Fruit fly (Drosophila melanogaster) whole organism, embryonic: ENCODE data around the gene CG6345.
A peak's percentile ranks its signal among the peaks of the same experiment; 100 is the strongest.

Experiments
- Atf6 ChIP-seq: fragments of 200-800 bp; sonication (Bioruptor generic); IDR thresholded peaks from 2 replicates; pipeline ENCODE4 v1.3.6; 2022; ENCODE audit warnings: missing biosample characterization, missing genetic modification characterization
- CG10959 ChIP-seq: fragments of 200-800 bp; sonication (Bioruptor generic); IDR thresholded peaks from 2 replicates; pipeline ENCODE4 v1.3.6; 2022; ENCODE audit warnings: missing biosample characterization, missing genetic modification characterization
- CG11093 ChIP-seq: fragments of 200-800 bp; sonication (Bioruptor generic); IDR thresholded peaks from 3 replicates; pipeline ENCODE4 v1.3.6; 2022; ENCODE audit warnings: missing biosample characterization, missing genetic modification characterization
- CG11504 ChIP-seq: fragments of 200-800 bp; sonication (Bioruptor generic); optimal IDR thresholded peaks from 3 replicates; lab custom pipeline; 2019; ENCODE audit warnings: missing biosample characterization, mild to moderate bottlenecking, missing genetic modification characterization, moderate library complexity
- CG12236 ChIP-seq: fragments of 200-800 bp; sonication (Bioruptor generic); optimal IDR thresholded peaks from 2 replicates; lab custom pipeline; 2016; ENCODE audit warnings: missing biosample characterization, missing genetic modification characterization
- CG13894 ChIP-seq: fragments of 200-800 bp; sonication (Bioruptor generic); optimal IDR thresholded peaks from 3 replicates; lab custom pipeline; 2018; ENCODE audit warnings: missing biosample characterization, mild to moderate bottlenecking, missing genetic modification characterization, moderate library complexity
- CG14050 ChIP-seq: fragments of 200-800 bp; sonication (Bioruptor generic); IDR thresholded peaks from 3 replicates; pipeline ENCODE4 v1.3.6; 2022; ENCODE audit warnings: missing biosample characterization, missing genetic modification characterization
- CG1603 ChIP-seq: fragments of 200-800 bp; sonication (Bioruptor generic); optimal IDR thresholded peaks from 2 replicates; lab custom pipeline; 2019; ENCODE audit warnings: missing biosample characterization, mild to moderate bottlenecking, missing genetic modification characterization, moderate library complexity
- CG16779 ChIP-seq: fragments of 200-800 bp; sonication (Bioruptor generic); IDR thresholded peaks from 2 replicates; pipeline ENCODE4 v1.3.6; 2022; ENCODE audit warnings: missing biosample characterization, missing genetic modification characterization
- CG17829 ChIP-seq: fragments of 200-800 bp; optimal IDR thresholded peaks from 2 replicates; lab custom pipeline; 2019; ENCODE audit warnings: missing biosample characterization, mild to moderate bottlenecking, missing genetic modification characterization, moderate library complexity
- CG18764 ChIP-seq: fragments of 200-800 bp; sonication (Bioruptor generic); optimal IDR thresholded peaks from 3 replicates; lab custom pipeline; 2016; ENCODE audit warnings: missing biosample characterization, missing genetic modification characterization
- CG2199 ChIP-seq: fragments of 200-800 bp; sonication (Bioruptor generic); IDR thresholded peaks from 3 replicates; pipeline ENCODE4 v1.3.6; 2022; ENCODE audit warnings: missing biosample characterization, missing genetic modification characterization
- CG31365 ChIP-seq: fragments of 200-800 bp; sonication (Bioruptor generic); optimal IDR thresholded peaks from 2 replicates; lab custom pipeline; 2018; ENCODE audit warnings: missing biosample characterization, mild to moderate bottlenecking, missing genetic modification characterization
- CG34376 ChIP-seq: fragments of 200-800 bp; sonication (Bioruptor generic); optimal IDR thresholded peaks from 2 replicates; lab custom pipeline; 2018; ENCODE audit warnings: missing biosample characterization, mild to moderate bottlenecking, missing genetic modification characterization
- CG5180 ChIP-seq: fragments of 200-800 bp; sonication (Bioruptor generic); optimal IDR thresholded peaks from 3 replicates; lab custom pipeline; 2017; ENCODE audit warnings: missing biosample characterization, missing genetic modification characterization, mild to moderate bottlenecking, moderate library complexity, missing genetic modification reagents
- CG6791 ChIP-seq: fragments of 200-800 bp; sonication (Bioruptor generic); IDR thresholded peaks from 3 replicates; pipeline ENCODE4 v1.3.6; 2022; ENCODE audit warnings: missing biosample characterization, missing genetic modification characterization; ENCODE audit not compliant: partially characterized antibody
- CG7556 ChIP-seq: fragments of 200-800 bp; sonication (Bioruptor generic); optimal IDR thresholded peaks from 2 replicates; lab custom pipeline; 2017; ENCODE audit warnings: missing biosample characterization, mild to moderate bottlenecking, missing genetic modification characterization
- CG7987 ChIP-seq: fragments of 200-800 bp; sonication (Bioruptor generic); optimal IDR thresholded peaks from 2 replicates; lab custom pipeline; 2018; ENCODE audit warnings: missing biosample characterization, mild to moderate bottlenecking, missing genetic modification characterization, moderate library complexity
- CG8290 ChIP-seq, 3 experiments: fragments of 200-800 bp; sonication (Bioruptor generic); optimal IDR thresholded peaks; 2 replicates each; lab custom pipeline; 2016 to 2019; ENCODE audit warnings: missing biosample characterization in 3 of 3, missing genetic modification characterization in 3 of 3, mild to moderate bottlenecking in 2 of 3, moderate library complexity in 1 of 3
- CG8359 ChIP-seq: fragments of 200-800 bp; sonication (Bioruptor generic); optimal IDR thresholded peaks from 2 replicates; lab custom pipeline; 2017; ENCODE audit warnings: missing biosample characterization, mild to moderate bottlenecking, missing genetic modification characterization, borderline replicate concordance
- CG9437 ChIP-seq: fragments of 200-800 bp; sonication (Bioruptor generic); optimal IDR thresholded peaks from 2 replicates; lab custom pipeline; 2018; ENCODE audit warnings: missing biosample characterization, mild to moderate bottlenecking, missing genetic modification characterization
- CG9932 ChIP-seq: fragments of 200-800 bp; sonication (Bioruptor generic); IDR thresholded peaks from 2 replicates; pipeline ENCODE4 v1.3.6; 2022; ENCODE audit warnings: missing biosample characterization, missing genetic modification characterization
- Gug ChIP-seq: fragments of 200-800 bp; sonication (Bioruptor generic); IDR thresholded peaks from 4 replicates; pipeline ENCODE4 v1.3.6; 2022; ENCODE audit warnings: missing biosample characterization, missing genetic modification characterization
- HLH3B ChIP-seq: fragments of 200-800 bp; sonication (Bioruptor generic); IDR thresholded peaks from 2 replicates; pipeline ENCODE4 v1.3.6; 2022; ENCODE audit warnings: missing biosample characterization, missing genetic modification characterization
- HLHmδ ChIP-seq: fragments of 200-800 bp; sonication (Bioruptor generic); optimal IDR thresholded peaks from 2 replicates; lab custom pipeline; 2018; ENCODE audit warnings: missing biosample characterization, mild to moderate bottlenecking, missing genetic modification characterization, moderate library complexity
- Hr78 ChIP-seq, 2 experiments: fragments of 200-800 bp in 1 of 2; fragments of >200 bp in 1 of 2; sonication (Bioruptor generic) in 1 of 2; optimal IDR thresholded peaks; 2 replicates each; lab custom pipeline; 2017 to 2019; ENCODE audit warnings: missing biosample characterization in 2 of 2, missing genetic modification characterization in 2 of 2, mild to moderate bottlenecking in 1 of 2, moderate library complexity in 1 of 2
- Meics ChIP-seq: fragments of 200-800 bp; sonication (Bioruptor generic); optimal IDR thresholded peaks from 2 replicates; lab custom pipeline; 2017; ENCODE audit warnings: missing biosample characterization, mild to moderate bottlenecking, missing genetic modification characterization
- Nf-YB ChIP-seq: fragments of 200-800 bp; sonication (Bioruptor generic); optimal IDR thresholded peaks from 3 replicates; lab custom pipeline; 2019; ENCODE audit warnings: missing biosample characterization, mild to moderate bottlenecking, missing genetic modification characterization, moderate library complexity
- Pdp1 ChIP-seq, 2 experiments: fragments of 200-800 bp; sonication (Bioruptor generic); optimal IDR thresholded peaks; 3 replicates each; lab custom pipeline; 2016; ENCODE audit warnings: missing biosample characterization in 2 of 2, missing genetic modification characterization in 2 of 2, mild to moderate bottlenecking in 1 of 2, moderate library complexity in 1 of 2
- amos ChIP-seq: fragments of 200-800 bp; sonication (Bioruptor generic); IDR thresholded peaks from 2 replicates; pipeline ENCODE4 v1.3.6; 2022; ENCODE audit warnings: missing biosample characterization, missing genetic modification characterization; ENCODE audit not compliant: partially characterized antibody
- cg ChIP-seq: fragments of 200-800 bp; sonication (Bioruptor generic); optimal IDR thresholded peaks from 3 replicates; lab custom pipeline; 2019; ENCODE audit warnings: missing biosample characterization, mild to moderate bottlenecking, missing genetic modification characterization, moderate library complexity
- ci ChIP-seq: fragments of 200-800 bp; sonication (Bioruptor generic); IDR thresholded peaks from 3 replicates; pipeline ENCODE4 v1.3.6; 2022; ENCODE audit warnings: missing biosample characterization, missing genetic modification characterization
- crol ChIP-seq: fragments of 200-800 bp; sonication (Bioruptor generic); IDR thresholded peaks from 2 replicates; pipeline ENCODE4 v1.3.6; 2022; ENCODE audit warnings: missing biosample characterization, missing genetic modification characterization
- cwo ChIP-seq: fragments of 200-800 bp; sonication (Bioruptor generic); optimal IDR thresholded peaks from 3 replicates; lab custom pipeline; 2017; ENCODE audit warnings: missing biosample characterization, missing genetic modification characterization, mild to moderate bottlenecking, moderate library complexity, missing genetic modification reagents
- dan ChIP-seq: fragments of 200-800 bp; sonication (Bioruptor generic); IDR thresholded peaks from 2 replicates; pipeline ENCODE4 v1.3.6; 2022; ENCODE audit warnings: missing biosample characterization, missing genetic modification characterization
- danr ChIP-seq: fragments of 200-800 bp; sonication (Bioruptor generic); IDR thresholded peaks from 2 replicates; pipeline ENCODE4 v1.3.6; 2022; ENCODE audit warnings: missing biosample characterization, missing genetic modification characterization
- eve ChIP-seq, 2 experiments: fragments of >200 bp; optimal IDR thresholded peaks; 2 replicates each; lab custom pipeline; 2017; ENCODE audit warnings: missing biosample characterization in 2 of 2, missing genetic modification characterization in 2 of 2
- gem ChIP-seq: fragments of 200-800 bp; sonication (Bioruptor generic); optimal IDR thresholded peaks from 2 replicates; lab custom pipeline; 2019; ENCODE audit warnings: missing biosample characterization, mild to moderate bottlenecking, missing genetic modification characterization, moderate library complexity
- gfzf ChIP-seq: fragments of 200-800 bp; sonication (Bioruptor generic); optimal IDR thresholded peaks from 2 replicates; lab custom pipeline; 2016; ENCODE audit warnings: missing biosample characterization, mild to moderate bottlenecking, missing genetic modification characterization, moderate library complexity
- kni ChIP-seq: fragments of 200-800 bp; sonication (Bioruptor generic); optimal IDR thresholded peaks from 3 replicates; lab custom pipeline; 2017; ENCODE audit warnings: mild to moderate bottlenecking, missing biosample characterization, missing genetic modification reagents, missing genetic modification characterization
- nerfin-2 ChIP-seq: fragments of 200-800 bp; sonication (Bioruptor generic); IDR thresholded peaks from 2 replicates; pipeline ENCODE4 v1.3.6; 2022; ENCODE audit warnings: missing biosample characterization, missing genetic modification characterization; ENCODE audit not compliant: partially characterized antibody
- oc ChIP-seq: fragments of 200-800 bp; sonication (Bioruptor generic); optimal IDR thresholded peaks from 2 replicates; lab custom pipeline; 2018; ENCODE audit warnings: missing biosample characterization, mild to moderate bottlenecking, missing genetic modification characterization, moderate library complexity
- pho ChIP-seq: fragments of 200-800 bp; sonication (Bioruptor generic); optimal IDR thresholded peaks from 2 replicates; lab custom pipeline; 2016; ENCODE audit warnings: missing biosample characterization, missing genetic modification characterization
- psq ChIP-seq: fragments of 200-800 bp; sonication (Bioruptor generic); optimal IDR thresholded peaks from 2 replicates; lab custom pipeline; 2017; ENCODE audit warnings: missing biosample characterization, missing genetic modification characterization
- sens ChIP-seq: fragments of 200-800 bp; sonication (Bioruptor generic); peaks from one replicate; lab custom pipeline; 2016; ENCODE audit warnings: missing biosample characterization, missing genetic modification characterization
- stwl ChIP-seq: fragments of 200-800 bp; sonication (Bioruptor generic); optimal IDR thresholded peaks from 3 replicates; lab custom pipeline; 2018; ENCODE audit warnings: missing biosample characterization, mild to moderate bottlenecking, missing genetic modification characterization, moderate library complexity
- vnd ChIP-seq: fragments of 200-800 bp; sonication (Bioruptor generic); IDR thresholded peaks from 3 replicates; pipeline ENCODE4 v1.3.6; 2022; ENCODE audit warnings: missing biosample characterization, missing genetic modification characterization; ENCODE audit not compliant: partially characterized antibody

CG6345 gene

dm6 chr3R:10379409-10379808, 36.4 kb downstream of the CG6345 start:
- TF ChIP-seq CG8290 (GFP tag; optimal IDR thresholded peaks at IDR 0.05; lab: Kevin White, UChicago) (no peak), CG8290 (tag; optimal IDR thresholded peaks at IDR 0.05; lab: Kevin White, UChicago) (peak in 1 of 2 experiments; percentile 2), cwo (GFP tag; lab: Kevin White, UChicago) (peak; percentile 58), eve (GFP tag; optimal IDR thresholded peaks at IDR 0.05; lab: Kevin White, UChicago) (no peak), cg (GFP tag; lab: Kevin White, UChicago) (peak; percentile 16), CG17829 (tag; lab: Kevin White, UChicago) (no peak), Pdp1 (GFP tag; optimal IDR thresholded peaks at IDR 0.05; lab: Kevin White, UChicago) (peak in 1 of 2 experiments; percentile 64), gfzf (GFP tag; lab: Kevin White, UChicago) (no peak), kni (GFP tag; lab: Kevin White, UChicago) (peak; percentile 38), CG5180 (GFP tag; lab: Kevin White, UChicago) (peak; percentile 95)

dm6 chr3R:10378989-10379388, 36.9 kb downstream of the CG6345 start:
- TF ChIP-seq sens (GFP tag; lab: Kevin White, UChicago) (peak; percentile 30), vnd (GFP tag; lab: Robert Waterston, UW) (no peak), CG11504 (peak; percentile 5), CG10959 (GFP tag; lab: Robert Waterston, UW) (no peak), HLH3B (GFP tag; lab: Robert Waterston, UW) (no peak), gem (peak; percentile 2), crol (GFP tag; lab: Robert Waterston, UW) (no peak)

- peak; percentile 48 for TF ChIP-seq CG7987
- no peak for TF ChIP-seq CG18764 (GFP tag; lab: Kevin White, UChicago)
- no peak for TF ChIP-seq CG11093
- TF ChIP-seq nerfin-2 = no peak
- TF ChIP-seq CG1603 (tag; lab: Kevin White, UChicago) = peak; percentile 53
- no peak for TF ChIP-seq dan (GFP tag; lab: Robert Waterston, UW)
- TF ChIP-seq CG8359 (GFP tag; lab: Kevin White, UChicago) = no peak
- TF ChIP-seq CG13894 (tag; lab: Kevin White, UChicago) = no peak
- peak; percentile 69 for TF ChIP-seq stwl (tag; lab: Kevin White, UChicago)
- peak; percentile 7 for TF ChIP-seq Meics (GFP tag; lab: Kevin White, UChicago)
- no peak for TF ChIP-seq CG9932 (GFP tag; lab: Robert Waterston, UW)
- no peak for TF ChIP-seq CG2199
- no peak for TF ChIP-seq ci (GFP tag; lab: Robert Waterston, UW)
- no peak for TF ChIP-seq HLHmδ (GFP tag; lab: Kevin White, UChicago)
- no peak for TF ChIP-seq CG9437 (GFP tag; lab: Kevin White, UChicago)
- TF ChIP-seq pho (GFP tag; lab: Kevin White, UChicago) = peak; percentile 6
- no peak for TF ChIP-seq CG16779
- no peak for TF ChIP-seq danr (GFP tag; lab: Robert Waterston, UW)
- no peak for TF ChIP-seq amos
- TF ChIP-seq Gug = no peak
- no peak for TF ChIP-seq Hr78 (GFP tag; optimal IDR thresholded peaks at IDR 0.05; lab: Kevin White, UChicago)
- no peak for TF ChIP-seq psq (GFP tag; lab: Kevin White, UChicago)
- TF ChIP-seq oc (tag; lab: Kevin White, UChicago) = no peak
- TF ChIP-seq CG6791 (GFP tag; lab: Robert Waterston, UW) = no peak
- TF ChIP-seq CG14050 = no peak
- no peak for TF ChIP-seq CG31365 (tag; lab: Kevin White, UChicago)
- peak; percentile 51 for TF ChIP-seq CG34376
- no peak for TF ChIP-seq Atf6
- TF ChIP-seq Nf-YB (GFP tag; lab: Kevin White, UChicago) = peak; percentile 11
- peak; percentile 43 for TF ChIP-seq CG7556 (GFP tag; lab: Kevin White, UChicago)
- TF ChIP-seq CG12236 (GFP tag; lab: Kevin White, UChicago) = no peak
Observed at dm6 chr3R:10377849-10378248, 38.0 kb downstream of the CG6345 start, which contains the start of gene Rfx. Gene Rfx, minus strand, starts transcription at chr3R:10378068.
